Worm (Caenorhabditis elegans): ENCODE measurements around the gene C07B5.6.

The C07B5.6 gene

ce11 chrX:9546640-9547039 is 27.8 kb downstream of the C07B5.6 start:
- TF ChIP-seq klf-2 (GFP tag; conservative IDR thresholded peaks at IDR 0.05) (no peak), med-1 (GFP tag; optimal IDR thresholded peaks at IDR 0.05; ENCODE audit: insufficient read depth) (no peak), T22C8.4 (GFP tag; IDR thresholded peaks at IDR 0.05) (no peak), ref-1 (GFP tag; conservative IDR thresholded peaks at IDR 0.05) (no peak), ztf-29 (GFP tag; IDR thresholded peaks at IDR 0.05) (no peak), flt-1 (GFP tag; IDR thresholded peaks at IDR 0.05) (no peak), tab-1 (GFP tag; IDR thresholded peaks at IDR 0.05) (no peak)

ce11 chrX:9547264-9547751 is 28.5 kb downstream of the C07B5.6 start:
- TF ChIP-seq med-1 (GFP tag; optimal IDR thresholded peaks at IDR 0.05; ENCODE audit: insufficient read depth): no peak
- no peak for TF ChIP-seq tab-1 (GFP tag; IDR thresholded peaks at IDR 0.05)
- TF ChIP-seq T22C8.4 (GFP tag; IDR thresholded peaks at IDR 0.05): no peak
- TF ChIP-seq ztf-23 (GFP tag; IDR thresholded peaks at IDR 0.05): no peak
- no peak for TF ChIP-seq cog-1 (tag; optimal IDR thresholded peaks at IDR 0.05)
- TF ChIP-seq flt-1 (GFP tag; IDR thresholded peaks at IDR 0.05): no peak
- TF ChIP-seq ztf-29 (GFP tag; IDR thresholded peaks at IDR 0.05): no peak
- no peak for TF ChIP-seq ref-1 (GFP tag; conservative IDR thresholded peaks at IDR 0.05)
- TF ChIP-seq klf-2 (GFP tag; conservative IDR thresholded peaks at IDR 0.05): no peak

- TF ChIP-seq T22C8.4 (GFP tag; IDR thresholded peaks at IDR 0.05) (no peak), ztf-29 (GFP tag; IDR thresholded peaks at IDR 0.05) (no peak), flt-1 (GFP tag; IDR thresholded peaks at IDR 0.05) (no peak), ztf-23 (GFP tag; IDR thresholded peaks at IDR 0.05) (no peak), klf-2 (GFP tag; conservative IDR thresholded peaks at IDR 0.05) (no peak), med-1 (GFP tag; optimal IDR thresholded peaks at IDR 0.05; ENCODE audit: insufficient read depth) (no peak)
Observed at ce11 chrX:9548011-9548795, 29.4 kb downstream of the C07B5.6 start.

ce11 chrX:9548890-9549289 is 30.1 kb downstream of the C07B5.6 start:
- TF ChIP-seq T22C8.4 (GFP tag; IDR thresholded peaks at IDR 0.05) (no peak), ztf-29 (GFP tag; IDR thresholded peaks at IDR 0.05) (no peak), flt-1 (GFP tag; IDR thresholded peaks at IDR 0.05) (no peak), klf-2 (GFP tag; conservative IDR thresholded peaks at IDR 0.05) (no peak), med-1 (GFP tag; optimal IDR thresholded peaks at IDR 0.05; ENCODE audit: insufficient read depth) (no peak), cog-1 (tag; optimal IDR thresholded peaks at IDR 0.05) (no peak), ref-1 (GFP tag; conservative IDR thresholded peaks at IDR 0.05) (no peak), tab-1 (GFP tag; IDR thresholded peaks at IDR 0.05) (no peak), ztf-23 (GFP tag; IDR thresholded peaks at IDR 0.05) (no peak)

- no peak for TF ChIP-seq T22C8.4 (GFP tag; IDR thresholded peaks at IDR 0.05)
- TF ChIP-seq ztf-23 (GFP tag; IDR thresholded peaks at IDR 0.05): no peak
- TF ChIP-seq med-1 (GFP tag; optimal IDR thresholded peaks at IDR 0.05; ENCODE audit: insufficient read depth): no peak
- no peak for TF ChIP-seq cog-1 (tag; optimal IDR thresholded peaks at IDR 0.05)
- no peak for TF ChIP-seq klf-2 (GFP tag; conservative IDR thresholded peaks at IDR 0.05)
- no peak for TF ChIP-seq flt-1 (GFP tag; IDR thresholded peaks at IDR 0.05)
- TF ChIP-seq ztf-29 (GFP tag; IDR thresholded peaks at IDR 0.05): no peak
Observed at ce11 chrX:9549657-9550369, 31.0 kb downstream of the C07B5.6 start.

- TF ChIP-seq med-1 (GFP tag; optimal IDR thresholded peaks at IDR 0.05; ENCODE audit: insufficient read depth) (no peak), T22C8.4 (GFP tag; IDR thresholded peaks at IDR 0.05) (no peak), ztf-29 (GFP tag; IDR thresholded peaks at IDR 0.05) (no peak), cog-1 (tag; optimal IDR thresholded peaks at IDR 0.05) (no peak)
Observed at ce11 chrX:9550519-9550918, 31.7 kb downstream of the C07B5.6 start.

ce11 chrX:9551112-9551511 is 32.3 kb downstream of the C07B5.6 start:
- no peak for TF ChIP-seq tab-1 (GFP tag; IDR thresholded peaks at IDR 0.05)
- no peak for TF ChIP-seq cog-1 (tag; optimal IDR thresholded peaks at IDR 0.05)
- no peak for TF ChIP-seq med-1 (GFP tag; optimal IDR thresholded peaks at IDR 0.05; ENCODE audit: insufficient read depth)
- TF ChIP-seq ref-1 (GFP tag; conservative IDR thresholded peaks at IDR 0.05): no peak
- no peak for TF ChIP-seq ztf-23 (GFP tag; IDR thresholded peaks at IDR 0.05)
- no peak for TF ChIP-seq T22C8.4 (GFP tag; IDR thresholded peaks at IDR 0.05)
- TF ChIP-seq flt-1 (GFP tag; IDR thresholded peaks at IDR 0.05): no peak
- TF ChIP-seq ztf-29 (GFP tag; IDR thresholded peaks at IDR 0.05): no peak
- no peak for TF ChIP-seq klf-2 (GFP tag; conservative IDR thresholded peaks at IDR 0.05)

- TF ChIP-seq ztf-23 (GFP tag; IDR thresholded peaks at IDR 0.05): no peak
- TF ChIP-seq flt-1 (GFP tag; IDR thresholded peaks at IDR 0.05): 0 out of 2 replicates have a peak, but pooled peaks have one; percentile 20
Observed at ce11 chrX:9552404-9552803, 33.6 kb downstream of the C07B5.6 start.

- no peak for TF ChIP-seq cog-1 (tag; optimal IDR thresholded peaks at IDR 0.05)
- no peak for TF ChIP-seq med-1 (GFP tag; optimal IDR thresholded peaks at IDR 0.05; ENCODE audit: insufficient read depth)
- TF ChIP-seq T22C8.4 (GFP tag; IDR thresholded peaks at IDR 0.05): no peak
- TF ChIP-seq ref-1 (GFP tag; conservative IDR thresholded peaks at IDR 0.05): no peak
- TF ChIP-seq flt-1 (GFP tag; IDR thresholded peaks at IDR 0.05): no peak
- TF ChIP-seq tab-1 (GFP tag; IDR thresholded peaks at IDR 0.05): no peak
- TF ChIP-seq klf-2 (GFP tag; conservative IDR thresholded peaks at IDR 0.05): no peak
- no peak for TF ChIP-seq ztf-23 (GFP tag; IDR thresholded peaks at IDR 0.05)
- TF ChIP-seq ztf-29 (GFP tag; IDR thresholded peaks at IDR 0.05): no peak
Observed at ce11 chrX:9553095-9553494, 34.3 kb downstream of the C07B5.6 start.

ce11 chrX:9555238-9555637 is 36.4 kb downstream of the C07B5.6 start:
- TF ChIP-seq flt-1 (GFP tag; IDR thresholded peaks at IDR 0.05): no peak
- TF ChIP-seq cog-1 (tag; optimal IDR thresholded peaks at IDR 0.05): no peak
- no peak for TF ChIP-seq tab-1 (GFP tag; IDR thresholded peaks at IDR 0.05)
- no peak for TF ChIP-seq med-1 (GFP tag; optimal IDR thresholded peaks at IDR 0.05; ENCODE audit: insufficient read depth)
- TF ChIP-seq ztf-29 (GFP tag; IDR thresholded peaks at IDR 0.05): no peak
- no peak for TF ChIP-seq ztf-23 (GFP tag; IDR thresholded peaks at IDR 0.05)
- no peak for TF ChIP-seq ref-1 (GFP tag; conservative IDR thresholded peaks at IDR 0.05)
- TF ChIP-seq klf-2 (GFP tag; conservative IDR thresholded peaks at IDR 0.05): no peak
- TF ChIP-seq T22C8.4 (GFP tag; IDR thresholded peaks at IDR 0.05): no peak
